Worm (Caenorhabditis elegans): ENCODE measurements around the gene wht-6.

wht-6 gene

ce11 chrIII:6453665-6454064, 17.9 kb upstream of the wht-6 start (continued):
- TF ChIP-seq arid-1 (GFP tag; conservative IDR thresholded peaks at IDR 0.05) (peak; percentile 76; the same call in 1 of the 2 replicates), tra-1 (GFP tag; IDR thresholded peaks at IDR 0.05) (peak; percentile 43; the same call in 1 of the 2 replicates), lsy-2 (tag; optimal IDR thresholded peaks at IDR 0.05) (peak; percentile 71 to 92), mxl-3 (GFP tag; optimal IDR thresholded peaks at IDR 0.05) (peak; percentile 71), dmd-9 (GFP tag; IDR thresholded peaks at IDR 0.05) (no peak), spr-1 (tag; optimal IDR thresholded peaks at IDR 0.05) (peak; percentile 80), egl-43 (GFP tag; IDR thresholded peaks at IDR 0.05) (no peak), set-16 (GFP tag; IDR thresholded peaks at IDR 0.05) (peak; percentile 21; the same call in 1 of the 2 replicates), nhr-48 (tag; optimal IDR thresholded peaks at IDR 0.05) (peak; percentile 34), unc-39 (tag; optimal IDR thresholded peaks at IDR 0.05) (no peak), lin-38 (GFP tag; IDR thresholded peaks at IDR 0.05) (peak; percentile 83), jun-1 (tag; optimal IDR thresholded peaks at IDR 0.05) (peak; percentile 5), nhr-111 (GFP tag; optimal IDR thresholded peaks at IDR 0.05) (no peak), mes-2 (tag; optimal IDR thresholded peaks at IDR 0.05; ENCODE audit: poor library complexity, severe bottlenecking) (peak; percentile 93), ceh-32 (tag; optimal IDR thresholded peaks at IDR 0.05; ENCODE audit: poor library complexity) (no peak), nhr-6 (tag; optimal IDR thresholded peaks at IDR 0.05) (peak; percentile 88), F10B5.3 (tag; optimal IDR thresholded peaks at IDR 0.05) (no peak), ceh-82 (tag; optimal IDR thresholded peaks at IDR 0.05) (no peak), dve-1 (tag; optimal IDR thresholded peaks at IDR 0.05; ENCODE audit: insufficient read depth) (peak; percentile 91), ceh-44 (GFP tag; IDR thresholded peaks at IDR 0.05) (no peak), ctbp-1 (GFP tag; IDR thresholded peaks at IDR 0.05) (no peak), ama-1 (optimal IDR thresholded peaks at IDR 0.05) (peak; percentile 38), F26F4.8 (GFP tag; conservative IDR thresholded peaks at IDR 0.05) (no peak), php-3 (GFP tag; IDR thresholded peaks at IDR 0.05) (no peak), nhr-42 (GFP tag; IDR thresholded peaks at IDR 0.05) (0 out of 2 replicates have a peak, but pooled peaks have one; percentile 11), F44E2.7 (GFP tag; IDR thresholded peaks at IDR 0.05) (no peak), nhr-41 (GFP tag; IDR thresholded peaks at IDR 0.05) (no peak), R02D3.7 (tag; optimal IDR thresholded peaks at IDR 0.05) (no peak), lir-3 (tag; optimal IDR thresholded peaks at IDR 0.05) (no peak), aha-1 (tag) (peak; percentile 98), duxl-1 (tag; optimal IDR thresholded peaks at IDR 0.05; ENCODE audit: poor library complexity) (peak; percentile 51), hlh-30 (tag; optimal IDR thresholded peaks at IDR 0.05; ENCODE audit: insufficient read depth) (peak; percentile 72), saeg-2 (GFP tag; IDR thresholded peaks at IDR 0.05) (no peak), daf-19 (GFP tag; conservative IDR thresholded peaks at IDR 0.05) (no peak), ZK546.5 (tag; optimal IDR thresholded peaks at IDR 0.05) (no peak), fkh-10 (GFP tag; optimal IDR thresholded peaks at IDR 0.05) (peak; percentile 7), zag-1 (tag; optimal IDR thresholded peaks at IDR 0.05) (no peak), nhr-102 (tag; optimal IDR thresholded peaks at IDR 0.05) (peak; percentile 8), lin-13 (GFP tag; optimal IDR thresholded peaks at IDR 0.05) (peak; percentile 73), ztf-7 (tag; optimal IDR thresholded peaks at IDR 0.05) (no peak), unc-130 (GFP tag; optimal IDR thresholded peaks at IDR 0.05) (peak; percentile 48), nhr-237 (tag; optimal IDR thresholded peaks at IDR 0.05) (no peak), madf-5 (GFP tag; IDR thresholded peaks at IDR 0.05) (no peak), T20F7.1 (GFP tag; optimal IDR thresholded peaks at IDR 0.05) (peak; percentile 62), ceh-20 (GFP tag; IDR thresholded peaks at IDR 0.05) (peak; percentile 74), dpl-1 (GFP tag; optimal IDR thresholded peaks at IDR 0.05) (peak; percentile 81), pqm-1 (tag; optimal IDR thresholded peaks at IDR 0.05) (peak; percentile 27), hlh-11 (tag; optimal IDR thresholded peaks at IDR 0.05) (peak; percentile 82), ceh-62 (tag; optimal IDR thresholded peaks at IDR 0.05) (no peak), lin-29 (GFP tag; IDR thresholded peaks at IDR 0.05) (no peak), zfp-2 (tag; optimal IDR thresholded peaks at IDR 0.05) (no peak), aly-2 (tag; optimal IDR thresholded peaks at IDR 0.05) (no peak)

Measured in whole organism, L4 larva.